Worm (Caenorhabditis elegans) whole organism, L2 larva: ENCODE results near the gene lgc-48.

Experiments used
- lin-13 ChIP-seq: fragments of 150-350 bp; optimal IDR thresholded peaks from 2 replicates; lab custom pipeline; 2014; ENCODE audit warnings: missing biosample characterization, missing genetic modification reagents, missing genetic modification characterization
- nhr-129 ChIP-seq: fragments of 150-350 bp; optimal IDR thresholded peaks from 2 replicates; lab custom pipeline; 2014; ENCODE audit warnings: missing biosample characterization, missing genetic modification characterization
- nhr-77 ChIP-seq: fragments of 150-350 bp; optimal IDR thresholded peaks from 2 replicates; lab custom pipeline; 2014; ENCODE audit warnings: missing biosample characterization, missing genetic modification characterization
- skn-1 ChIP-seq: sonication (generic microtip); optimal IDR thresholded peaks from 2 replicates; lab custom pipeline; 2017; ENCODE audit warnings: missing biosample characterization, missing genetic modification characterization
- zag-1 ChIP-seq: fragments of 150-350 bp; optimal IDR thresholded peaks from 2 replicates; lab custom pipeline; 2014; ENCODE audit warnings: missing biosample characterization, missing genetic modification characterization

ce11 chrV:13320676-13321075, 19.4 kb upstream of the lgc-48 start, which contains the start of gene srh-15:
- no peak for TF ChIP-seq lin-13
- no peak for TF ChIP-seq nhr-129 (tag; lab: Kevin White, UChicago)
- TF ChIP-seq zag-1 (tag; lab: Kevin White, UChicago): no peak
- no peak for TF ChIP-seq skn-1 (tag; lab: Kevin White, UChicago)
- no peak for TF ChIP-seq nhr-77 (tag; lab: Kevin White, UChicago)
